Worm (Caenorhabditis elegans): ENCODE results near the gene cutl-2.
"Not testable (repeated sequence)": the region's sequence is repeated elsewhere in the genome, so short reads cannot be mapped to it uniquely, and the experiment has no call there.

- not testable (repeated sequence) for TF ChIP-seq ztf-18 (tag; optimal IDR thresholded peaks at IDR 0.05); mes-4 (tag; optimal IDR thresholded peaks at IDR 0.05); snpc-1.3 (tag; optimal IDR thresholded peaks at IDR 0.05; ENCODE audit: insufficient read depth); F23B12.7 (tag; optimal IDR thresholded peaks at IDR 0.05; ENCODE audit: insufficient read depth); K11D2.4 (GFP tag; IDR thresholded peaks at IDR 0.05); lin-54 (GFP tag; optimal IDR thresholded peaks at IDR 0.05); unc-62 (GFP tag; optimal IDR thresholded peaks at IDR 0.05); Y95B8A.8 (GFP tag; IDR thresholded peaks at IDR 0.05); snpc-1.1 (tag; optimal IDR thresholded peaks at IDR 0.05; ENCODE audit: insufficient read depth); nfya-1 (tag; optimal IDR thresholded peaks at IDR 0.05; ENCODE audit: borderline replicate concordance, insufficient read depth); pha-4 (tag; optimal IDR thresholded peaks at IDR 0.05); sea-2 (GFP tag; IDR thresholded peaks at IDR 0.05)
- peak; percentile 76; the same call in 1 of the 2 replicates for TF ChIP-seq hmg-1.2 (GFP tag; IDR thresholded peaks at IDR 0.05)
Observed at ce11 chrII:9731810-9732209, 7.3 kb upstream of the cutl-2 start, which contains the start of gene mab-3.

Data from whole organism, young adult.